Fruit fly (Drosophila melanogaster): ENCODE results near the gene Elp1.

Gene Elp1

DNA sequence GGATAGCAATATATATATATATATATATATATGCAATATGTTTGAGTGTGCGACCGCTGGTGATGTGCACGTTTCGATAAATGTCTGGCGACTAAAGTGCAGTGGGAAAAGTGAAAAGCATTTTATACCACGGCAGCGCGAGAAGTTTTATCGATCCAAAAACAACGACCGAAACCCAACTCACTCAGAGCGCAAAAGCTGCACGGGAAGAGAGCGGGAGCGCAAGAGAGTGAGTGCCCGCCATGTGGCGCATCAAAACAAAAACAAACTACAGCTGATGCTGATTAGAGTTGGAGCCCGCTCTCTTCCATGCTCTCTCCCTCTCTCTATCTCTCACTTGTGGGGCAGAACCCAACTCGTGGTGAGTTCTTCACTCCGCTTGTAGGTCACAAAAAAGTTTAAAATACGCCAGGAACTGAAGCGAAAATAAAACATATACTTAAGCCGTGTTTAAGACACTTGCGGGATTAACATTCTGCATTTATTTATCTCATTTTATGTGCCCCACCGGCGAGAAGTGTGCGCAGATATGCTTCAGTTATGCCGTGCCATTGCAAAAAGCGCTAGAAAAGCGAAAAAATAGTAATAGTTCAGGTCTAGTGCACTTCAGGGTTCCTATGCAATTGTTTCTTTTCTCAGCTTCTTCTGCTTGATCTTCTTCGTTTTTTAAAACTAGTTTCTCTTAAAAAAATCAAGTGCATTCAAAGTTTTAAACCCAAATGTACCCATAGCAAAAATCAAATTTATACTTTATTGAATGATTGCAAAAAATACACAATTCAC is 45.9 kb upstream of the Elp1 start (continued):
- TF ChIP-seq Usf (GFP tag; optimal IDR thresholded peaks at IDR 0.05) (no peak), CG7987 (GFP tag; optimal IDR thresholded peaks at IDR 0.05) (no peak), CG10565 (GFP tag; optimal IDR thresholded peaks at IDR 0.05) (no peak), pnt (GFP tag; optimal IDR thresholded peaks at IDR 0.05) (no peak), CG10959 (GFP tag; IDR thresholded peaks at IDR 0.05) (no peak), ro (GFP tag; IDR thresholded peaks at IDR 0.05) (no peak), CG15696 (tag; optimal IDR thresholded peaks at IDR 0.05) (no peak), CG7928 (GFP tag; optimal IDR thresholded peaks at IDR 0.05) (no peak), CTCF (GFP tag; optimal IDR thresholded peaks at IDR 0.05) (peak; percentile 3), CG6254 (GFP tag; optimal IDR thresholded peaks at IDR 0.05) (peak; percentile 40), nau (GFP tag; optimal IDR thresholded peaks at IDR 0.05) (no peak), shn (GFP tag; optimal IDR thresholded peaks at IDR 0.05) (no peak), eve (GFP tag; optimal IDR thresholded peaks at IDR 0.05) (peak in 1 of 2 experiments; percentile 52), dati (GFP tag; IDR thresholded peaks at IDR 0.05) (no peak), Bteb2 (GFP tag; optimal IDR thresholded peaks at IDR 0.05) (no peak), ranshi (GFP tag; IDR thresholded peaks at IDR 0.05) (no peak), wek (GFP tag; optimal IDR thresholded peaks at IDR 0.05) (peak; percentile 31), CG14710 (tag; optimal IDR thresholded peaks at IDR 0.05) (no peak), CG17612 (GFP tag; IDR thresholded peaks at IDR 0.05) (no peak), CG15011 (GFP tag; optimal IDR thresholded peaks at IDR 0.05) (no peak), CG12942 (GFP tag; optimal IDR thresholded peaks at IDR 0.05) (no peak), CG6854 (GFP tag; optimal IDR thresholded peaks at IDR 0.05) (peak; percentile 54), corto (GFP tag; optimal IDR thresholded peaks at IDR 0.05) (no peak), Poxn (GFP tag; IDR thresholded peaks at IDR 0.05) (no peak), Doc2 (GFP tag; IDR thresholded peaks at IDR 0.05) (no peak), HLH3B (GFP tag; IDR thresholded peaks at IDR 0.05) (no peak), CG13624 (GFP tag; optimal IDR thresholded peaks at IDR 0.05) (no peak), ase (GFP tag; IDR thresholded peaks at IDR 0.05) (no peak), unc-4 (GFP tag; IDR thresholded peaks at IDR 0.05; ENCODE audit: partially characterized antibody) (peak; percentile 59), HLHmδ (GFP tag; optimal IDR thresholded peaks at IDR 0.05) (peak; percentile 37), Sox102F (GFP tag; optimal IDR thresholded peaks at IDR 0.05) (no peak), CG11696 (GFP tag; IDR thresholded peaks at IDR 0.05) (no peak), Trl (optimal IDR thresholded peaks at IDR 0.05) (peak; percentile 97 to 99), Trl (GFP tag; optimal IDR thresholded peaks at IDR 0.05) (peak; percentile 7), CG9727 (GFP tag; optimal IDR thresholded peaks at IDR 0.05) (no peak), crp (GFP tag; optimal IDR thresholded peaks at IDR 0.05) (peak in 1 of 2 experiments; percentile 53), ewg (GFP tag; optimal IDR thresholded peaks at IDR 0.05) (peak; percentile 32), CG6765 (GFP tag; optimal IDR thresholded peaks at IDR 0.05) (no peak), fd3F (GFP tag; optimal IDR thresholded peaks at IDR 0.05) (no peak), CG3847 (GFP tag; IDR thresholded peaks at IDR 0.05) (no peak), sens-2 (GFP tag; IDR thresholded peaks at IDR 0.05) (peak; percentile 23; the same call in 1 of the 2 replicates), fru (optimal IDR thresholded peaks at IDR 0.05) (no peak), CG9437 (GFP tag; optimal IDR thresholded peaks at IDR 0.05) (no peak), CG16813 (GFP tag; IDR thresholded peaks at IDR 0.05; ENCODE audit: partially characterized antibody) (no peak), ac (GFP tag; optimal IDR thresholded peaks at IDR 0.05) (no peak), slbo (GFP tag; IDR thresholded peaks at IDR 0.05) (no peak), sug (tag; optimal IDR thresholded peaks at IDR 0.05) (no peak), amos (GFP tag; IDR thresholded peaks at IDR 0.05; ENCODE audit: partially characterized antibody) (no peak), Sin3A (optimal IDR thresholded peaks at IDR 0.05) (no peak), hbn (GFP tag; IDR thresholded peaks at IDR 0.05; ENCODE audit: partially characterized antibody) (peak; percentile 63; the same call in 1 of the 2 replicates), CG30403 (GFP tag; optimal IDR thresholded peaks at IDR 0.05) (no peak)
